Worm (Caenorhabditis elegans) whole organism, L3 larva: ENCODE data around the gene hipr-1.

Experiments used
- elt-1 ChIP-seq: fragments of 150-350 bp; optimal IDR thresholded peaks from 2 replicates; lab custom pipeline; 2014; ENCODE audit warnings: missing biosample characterization, missing genetic modification characterization
- fkh-2 ChIP-seq: fragments of 150-350 bp; optimal IDR thresholded peaks from 2 replicates; lab custom pipeline; 2014; ENCODE audit warnings: missing biosample characterization, missing genetic modification reagents, missing genetic modification characterization
- snpc-4 ChIP-seq: fragments of 150-350 bp; optimal IDR thresholded peaks from 2 replicates; lab custom pipeline; 2014; ENCODE audit warnings: missing biosample characterization, missing genetic modification characterization

ce11 chrIII:8750606-8751005, 30.6 kb downstream of the hipr-1 start, which contains the start of gene ugtp-1:
- TF ChIP-seq fkh-2 (tag; lab: Kevin White, UChicago) (no peak), snpc-4 (no peak), elt-1 (tag; lab: Kevin White, UChicago) (peak; percentile 6)
